Fruit fly (Drosophila melanogaster) whole organism, pupa: ENCODE measurements around the gene CG13643.

Source experiments
- CG10348 ChIP-seq: fragments of 200-800 bp; sonication (Bioruptor generic); IDR thresholded peaks from 2 replicates; pipeline ENCODE4 v1.3.6; 2022; ENCODE audit warnings: missing biosample characterization, missing genetic modification characterization
- CG12605 ChIP-seq: fragments of 200-800 bp; sonication (Bioruptor generic); IDR thresholded peaks from 2 replicates; pipeline ENCODE4 v1.3.6; 2022; ENCODE audit warnings: missing biosample characterization, missing genetic modification characterization
- CG13204 ChIP-seq: fragments of 200-800 bp; sonication (Bioruptor generic); optimal IDR thresholded peaks from 2 replicates; lab custom pipeline; 2018; ENCODE audit warnings: missing biosample characterization, mild to moderate bottlenecking, missing genetic modification characterization, moderate library complexity
- CG14655 ChIP-seq: fragments of 200-800 bp; sonication (Bioruptor generic); optimal IDR thresholded peaks from 3 replicates; lab custom pipeline; 2017; ENCODE audit warnings: mild to moderate bottlenecking, missing biosample characterization, missing genetic modification reagents, missing genetic modification characterization
- CG15710 ChIP-seq: fragments of 200-800 bp; sonication (Bioruptor generic); optimal IDR thresholded peaks from 2 replicates; lab custom pipeline; 2018; ENCODE audit warnings: missing biosample characterization, mild to moderate bottlenecking, missing genetic modification characterization, moderate library complexity
- CG17806 ChIP-seq: fragments of 200-800 bp; sonication (Bioruptor generic); optimal IDR thresholded peaks from 2 replicates; lab custom pipeline; 2018; ENCODE audit warnings: missing biosample characterization, mild to moderate bottlenecking, missing genetic modification characterization, moderate library complexity
- CG32121 ChIP-seq: fragments of 200-800 bp; sonication (Bioruptor generic); IDR thresholded peaks from 2 replicates; pipeline ENCODE4 v1.3.6; 2022; ENCODE audit warnings: missing biosample characterization, missing genetic modification characterization
- CG34367 ChIP-seq: fragments of 200-800 bp; sonication (Bioruptor generic); optimal IDR thresholded peaks from 2 replicates; lab custom pipeline; 2018; ENCODE audit warnings: missing biosample characterization, mild to moderate bottlenecking, missing genetic modification characterization
- CG4496 ChIP-seq: fragments of 200-800 bp; sonication (Bioruptor generic); IDR thresholded peaks from 3 replicates; pipeline ENCODE4 v1.3.6; 2022; ENCODE audit warnings: missing biosample characterization, missing genetic modification characterization
- CG8159 ChIP-seq: fragments of 200-800 bp; sonication (Bioruptor generic); optimal IDR thresholded peaks from 3 replicates; lab custom pipeline; 2018; ENCODE audit warnings: missing biosample characterization, mild to moderate bottlenecking, missing genetic modification characterization, moderate library complexity
- CG8301 ChIP-seq: fragments of 200-800 bp; sonication (Bioruptor generic); optimal IDR thresholded peaks from 2 replicates; lab custom pipeline; 2018; ENCODE audit warnings: missing biosample characterization, mild to moderate bottlenecking, missing genetic modification characterization
- CG9948 ChIP-seq: fragments of 200-800 bp; sonication (Bioruptor generic); optimal IDR thresholded peaks from 2 replicates; lab custom pipeline; 2018; ENCODE audit warnings: missing biosample characterization, mild to moderate bottlenecking, missing genetic modification characterization, moderate library complexity
- D1 ChIP-seq: fragments of 200-800 bp; sonication (Bioruptor generic); optimal IDR thresholded peaks from 2 replicates; lab custom pipeline; 2018; ENCODE audit warnings: missing biosample characterization, mild to moderate bottlenecking, missing genetic modification characterization, moderate library complexity
- EcR ChIP-seq: fragments of 200-800 bp; sonication (Bioruptor generic); optimal IDR thresholded peaks from 3 replicates; lab custom pipeline; 2019; ENCODE audit warnings: missing biosample characterization, missing genetic modification characterization, mild to moderate bottlenecking, moderate library complexity, missing genetic modification reagents
- Ets98B ChIP-seq: fragments of 200-800 bp; sonication (Bioruptor generic); IDR thresholded peaks from 2 replicates; pipeline ENCODE4 v1.3.6; 2022; ENCODE audit warnings: missing biosample characterization, missing genetic modification characterization
- Pif1A ChIP-seq: fragments of 200-800 bp; sonication (Bioruptor generic); optimal IDR thresholded peaks from 3 replicates; lab custom pipeline; 2016; ENCODE audit warnings: missing biosample characterization, missing genetic modification characterization
- Pif1B ChIP-seq: fragments of 200-800 bp; sonication (Bioruptor generic); optimal IDR thresholded peaks from 3 replicates; lab custom pipeline; 2016; ENCODE audit warnings: missing biosample characterization, missing genetic modification characterization
- Snoo ChIP-seq: fragments of 200-800 bp; sonication (Bioruptor generic); optimal IDR thresholded peaks from 3 replicates; lab custom pipeline; 2017; ENCODE audit warnings: missing biosample characterization, mild to moderate bottlenecking, missing genetic modification characterization, inconsistent platforms
- fd96Ca ChIP-seq: fragments of 200-800 bp; sonication (Bioruptor generic); IDR thresholded peaks from 3 replicates; pipeline ENCODE4 v1.3.6; 2022; ENCODE audit warnings: missing biosample characterization, missing genetic modification characterization
- gl ChIP-seq: fragments of 200-800 bp; sonication (Bioruptor generic); optimal IDR thresholded peaks from 2 replicates; lab custom pipeline; 2018; ENCODE audit warnings: missing biosample characterization, mild to moderate bottlenecking, missing genetic modification characterization
- rn ChIP-seq: fragments of 200-800 bp; sonication (Bioruptor generic); IDR thresholded peaks from 2 replicates; pipeline ENCODE4 v1.3.6; 2022; ENCODE audit warnings: missing biosample characterization, missing genetic modification characterization

CG13643 gene

DNA sequence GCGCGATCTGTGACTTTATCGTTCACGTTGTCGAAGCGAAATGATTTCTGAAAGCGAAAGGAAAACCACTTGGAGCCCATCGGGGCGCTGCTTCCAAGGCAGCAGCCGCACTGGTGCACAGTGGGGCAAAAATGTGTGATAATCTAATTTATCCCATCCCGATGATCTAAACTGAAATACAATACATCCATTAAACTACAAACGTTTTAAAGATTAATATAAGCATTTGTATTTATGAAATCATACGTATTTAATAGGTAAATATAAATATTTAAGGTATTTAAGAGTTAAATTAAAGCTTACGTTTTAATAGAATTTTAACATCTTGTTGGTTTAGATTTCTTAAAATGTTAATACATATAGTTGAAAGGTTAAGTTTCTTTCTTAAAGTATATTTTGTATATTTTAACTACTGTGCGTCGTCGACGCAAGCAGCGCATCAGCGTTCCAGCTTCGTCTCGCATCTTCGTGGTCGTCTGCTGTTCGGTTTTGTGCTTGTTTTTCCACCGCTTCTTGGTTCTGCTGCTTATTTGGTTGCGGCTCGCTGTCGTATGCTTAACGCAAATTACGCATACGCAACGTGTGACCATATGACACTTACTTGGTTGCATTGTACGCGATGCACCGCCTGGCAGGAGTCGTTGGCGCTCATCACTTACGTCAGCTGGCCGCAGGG, at the start of gene CG13643:
Gene CG13643 (minus strand): TSS at position 46 of the 676 bp plus-strand sequence.
- TF ChIP-seq CG32121 (GFP tag; lab: Robert Waterston, UW) (peak; percentile 56), Ets98B (GFP tag; lab: Robert Waterston, UW) (peak; percentile 23; the same call in 1 of the 2 replicates), Snoo (no peak), CG14655 (peak; percentile 81), CG8159 (peak; percentile 53), CG8301 (tag; lab: Kevin White, UChicago) (peak; percentile 79), CG4496 (peak; percentile 42; the same call in 1 of the 3 replicates), Pif1A (GFP tag; lab: Kevin White, UChicago) (peak; percentile 54), rn (GFP tag; lab: Robert Waterston, UW) (no peak), CG12605 (GFP tag; lab: Robert Waterston, UW) (no peak), Pif1B (GFP tag; lab: Kevin White, UChicago) (peak; percentile 51)

DNA sequence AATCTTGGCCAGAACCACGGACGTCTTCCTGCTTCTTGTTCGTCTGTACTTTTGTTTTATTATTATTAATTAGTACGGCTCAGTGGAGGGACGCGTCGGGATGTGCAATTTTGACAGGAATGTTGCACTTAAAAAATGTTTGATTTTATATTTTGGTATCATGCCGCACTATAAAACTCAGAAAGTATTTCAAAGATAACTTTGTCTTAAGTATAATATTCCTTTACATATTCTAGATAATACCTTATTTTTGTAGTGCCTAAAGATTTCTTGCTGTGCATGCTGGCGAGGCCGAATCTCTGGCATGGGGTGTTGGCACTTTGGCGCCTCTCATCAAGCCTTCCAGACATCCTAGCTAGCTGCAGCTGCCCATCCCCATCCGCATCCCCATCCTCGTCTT, 47.3 kb upstream of the CG13643 start:
- TF ChIP-seq CG8301 (tag; lab: Kevin White, UChicago) (no peak), gl (tag; lab: Kevin White, UChicago) (peak; percentile 27), CG9948 (tag; lab: Kevin White, UChicago) (peak; percentile 68), CG17806 (tag; lab: Kevin White, UChicago) (peak; percentile 76), CG4496 (0 out of 3 replicates have a peak, but pooled peaks have one; percentile 10), Snoo (no peak), CG8159 (peak; percentile 66), CG14655 (no peak), CG34367 (tag; lab: Kevin White, UChicago) (peak; percentile 66), CG15710 (tag; lab: Kevin White, UChicago) (peak; percentile 56)

- no peak for TF ChIP-seq CG17806 (tag; lab: Kevin White, UChicago)
- peak; percentile 25 for TF ChIP-seq EcR (GFP tag; lab: Kevin White, UChicago)
- no peak for TF ChIP-seq CG12605 (GFP tag; lab: Robert Waterston, UW)
- peak; percentile 59 for TF ChIP-seq gl (tag; lab: Kevin White, UChicago)
- no peak for TF ChIP-seq CG14655
- TF ChIP-seq CG15710 (tag; lab: Kevin White, UChicago) = no peak
Observed at dm6 chr3R:24947332-24947731, 41.5 kb upstream of the CG13643 start, which contains the start of gene mah. TSS of gene mah (plus strand) at chr3R:24947632.

DNA sequence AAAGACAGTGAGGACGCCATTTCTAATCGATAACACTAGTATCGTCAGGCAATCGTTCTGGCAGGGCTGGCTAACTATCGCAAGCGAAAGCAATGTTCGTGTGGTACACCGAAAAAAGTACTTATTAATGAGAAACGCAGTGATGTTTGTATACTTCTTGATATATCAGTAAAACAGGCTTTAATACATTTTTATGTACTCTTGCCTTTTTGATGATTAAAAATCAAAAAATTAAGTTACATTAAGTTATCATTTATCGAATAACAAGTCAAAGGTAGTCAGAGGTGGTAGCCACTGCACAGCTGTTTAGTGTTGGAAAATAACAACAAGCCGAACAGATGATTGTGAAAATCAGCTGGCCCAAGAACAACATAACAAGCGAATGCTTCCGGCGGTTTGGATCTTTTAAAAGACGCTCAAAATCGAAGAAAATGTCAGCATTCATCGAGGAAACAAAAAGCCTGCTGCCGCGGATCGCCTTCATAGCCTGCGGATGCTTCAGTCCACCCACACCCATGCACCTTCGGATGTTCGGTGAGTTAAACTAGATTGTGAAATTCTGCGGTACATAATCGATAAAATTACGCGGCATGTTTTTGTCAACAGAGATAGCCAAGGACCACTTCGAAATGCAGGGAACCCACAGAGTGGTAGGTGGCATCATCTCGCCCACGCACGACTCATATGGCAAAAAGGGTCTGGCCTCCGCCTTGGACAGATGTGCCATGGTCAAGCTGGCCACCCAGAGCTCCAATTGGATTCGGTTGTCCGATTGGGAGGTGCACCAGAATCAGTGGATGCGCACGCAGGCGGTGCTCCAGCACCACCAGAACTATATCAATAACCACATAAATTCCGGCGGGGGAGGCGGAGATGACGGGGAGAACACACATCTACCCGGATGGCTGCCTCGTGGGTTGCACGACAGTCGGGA, 39.4 kb upstream of the CG13643 start, which contains the start of the genes ssh and Nmnat:
Gene ssh (minus strand): TSS at position 37 of the 934 bp plus-strand sequence.
Gene Nmnat (plus strand): TSS at position 318 of the 934 bp plus-strand sequence.
- TF ChIP-seq CG32121 (GFP tag; lab: Robert Waterston, UW) (no peak), CG10348 (no peak), CG17806 (tag; lab: Kevin White, UChicago) (no peak), fd96Ca (GFP tag; lab: Robert Waterston, UW) (0 out of 3 replicates have a peak, but pooled peaks have one; percentile 13), CG12605 (GFP tag; lab: Robert Waterston, UW) (no peak), Pif1B (GFP tag; lab: Kevin White, UChicago) (no peak), CG13204 (GFP tag; lab: Kevin White, UChicago) (no peak), CG4496 (0 out of 3 replicates have a peak, but pooled peaks have one; percentile 28), CG15710 (tag; lab: Kevin White, UChicago) (no peak), gl (tag; lab: Kevin White, UChicago) (no peak), Snoo (no peak)

DNA sequence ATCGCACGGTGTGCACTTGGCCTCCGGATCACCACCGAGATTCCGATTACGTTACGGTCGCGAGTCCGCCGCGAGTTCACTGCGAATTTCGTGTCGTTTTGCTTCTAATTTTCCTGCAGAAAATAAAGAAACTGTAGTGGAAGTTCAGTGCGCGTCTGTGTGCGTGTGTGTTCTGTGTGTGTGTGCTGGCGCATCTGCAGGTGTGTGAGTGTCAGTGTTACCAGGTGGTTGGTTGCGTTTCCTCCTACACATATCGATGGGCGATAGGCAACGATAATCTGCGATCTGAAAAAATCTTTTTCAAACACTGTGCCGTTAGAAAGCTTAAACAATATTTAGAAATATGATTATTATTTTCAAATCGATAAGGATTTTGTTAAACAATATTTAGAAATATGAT, 32.2 kb upstream of the CG13643 start, which contains the start of gene Osbp:
Gene Osbp (minus strand): TSS at position 174 of the 400 bp plus-strand sequence.
- no peak for TF ChIP-seq CG10348
- TF ChIP-seq Snoo = peak; percentile 2
- TF ChIP-seq, all 21 proteins: peak for 1

DNA sequence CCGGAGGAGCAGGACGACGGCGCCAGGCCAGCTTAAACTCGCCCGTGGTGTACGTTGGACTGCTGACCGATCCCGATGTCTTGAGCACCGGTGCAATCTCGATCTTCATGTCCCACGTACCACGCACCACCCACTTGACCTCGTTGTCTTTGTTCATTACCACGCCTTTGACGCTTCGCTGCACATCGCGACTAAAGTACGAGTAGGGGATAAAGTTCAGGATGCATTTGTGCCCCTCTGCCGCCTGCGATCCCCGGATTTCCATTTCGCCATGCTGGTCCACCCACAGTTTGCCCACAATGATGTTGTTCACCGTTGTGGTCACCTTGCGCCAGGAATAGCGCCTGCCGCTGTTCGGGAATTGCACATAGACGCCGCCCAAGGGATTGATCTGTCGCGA, 30.0 kb upstream of the CG13643 start:
- TF ChIP-seq CG32121 (GFP tag; lab: Robert Waterston, UW) (no peak), gl (tag; lab: Kevin White, UChicago) (peak; percentile 43), CG15710 (tag; lab: Kevin White, UChicago) (no peak), D1 (tag; lab: Kevin White, UChicago) (no peak), fd96Ca (GFP tag; lab: Robert Waterston, UW) (no peak), CG8301 (tag; lab: Kevin White, UChicago) (no peak)
